Fruit fly (Drosophila melanogaster): ENCODE results near the gene CG32263.

Gene CG32263

dm6 chr3L:3763335-3763734, 47.6 kb downstream of the CG32263 start:
- TF ChIP-seq sr (GFP tag; IDR thresholded peaks at IDR 0.05) (0 out of 3 replicates have a peak, but pooled peaks have one; percentile 2), CG18764 (GFP tag; optimal IDR thresholded peaks at IDR 0.05) (no peak), CG3163 (GFP tag; optimal IDR thresholded peaks at IDR 0.05) (peak; percentile 42), E2f1 (GFP tag; IDR thresholded peaks at IDR 0.05) (0 out of 2 replicates have a peak, but pooled peaks have one; percentile 7), CG17912 (GFP tag; optimal IDR thresholded peaks at IDR 0.05) (no peak), oc (tag; optimal IDR thresholded peaks at IDR 0.05) (no peak), pfk (GFP tag; optimal IDR thresholded peaks at IDR 0.05) (no peak), CG34422 (GFP tag; IDR thresholded peaks at IDR 0.05) (no peak), Vsx1 (GFP tag; optimal IDR thresholded peaks at IDR 0.05) (no peak), CG17361 (GFP tag; IDR thresholded peaks at IDR 0.05) (no peak), ewg (GFP tag; optimal IDR thresholded peaks at IDR 0.05) (peak; percentile 25), lola (GFP tag; optimal IDR thresholded peaks at IDR 0.05) (no peak), wek (GFP tag; optimal IDR thresholded peaks at IDR 0.05) (no peak), gce (GFP tag; IDR thresholded peaks at IDR 0.05) (no peak), CG10366 (GFP tag; IDR thresholded peaks at IDR 0.05) (no peak), CG1024 (GFP tag; IDR thresholded peaks at IDR 0.05) (no peak), CG34224 (GFP tag; IDR thresholded peaks at IDR 0.05; ENCODE audit: partially characterized antibody) (no peak), dimm (GFP tag; IDR thresholded peaks at IDR 0.05) (no peak), ssp (GFP tag; IDR thresholded peaks at IDR 0.05) (no peak), CG7357 (GFP tag; IDR thresholded peaks at IDR 0.05) (no peak), Chrac-16 (GFP tag; optimal IDR thresholded peaks at IDR 0.05) (no peak), Antp (GFP tag; optimal IDR thresholded peaks at IDR 0.05) (no peak), CG12942 (GFP tag; optimal IDR thresholded peaks at IDR 0.05) (no peak), Ada2b (GFP tag; IDR thresholded peaks at IDR 0.05) (no peak), CG10274 (GFP tag; optimal IDR thresholded peaks at IDR 0.05) (no peak), mirr (GFP tag; optimal IDR thresholded peaks at IDR 0.05) (no peak), CG9437 (GFP tag; optimal IDR thresholded peaks at IDR 0.05) (no peak), ato (GFP tag; IDR thresholded peaks at IDR 0.05; ENCODE audit: partially characterized antibody) (no peak), Hr51 (GFP tag; optimal IDR thresholded peaks at IDR 0.05) (no peak), CG7372 (GFP tag; IDR thresholded peaks at IDR 0.05) (peak; percentile 88), CG11696 (GFP tag; IDR thresholded peaks at IDR 0.05) (no peak), zf30C (GFP tag; optimal IDR thresholded peaks at IDR 0.05) (no peak), Trl (optimal IDR thresholded peaks at IDR 0.05) (peak; percentile 41 to 69), Trl (GFP tag; optimal IDR thresholded peaks at IDR 0.05) (no peak), esg (GFP tag; conservative IDR thresholded peaks at IDR 0.05) (no peak), NC2β (GFP tag; optimal IDR thresholded peaks at IDR 0.05) (no peak), CG13624 (GFP tag; optimal IDR thresholded peaks at IDR 0.05) (no peak), abd-A (tag; optimal IDR thresholded peaks at IDR 0.05) (peak; percentile 88), amos (GFP tag; IDR thresholded peaks at IDR 0.05; ENCODE audit: partially characterized antibody) (0 out of 2 replicates have a peak, but pooled peaks have one; percentile 4), lbe (GFP tag; optimal IDR thresholded peaks at IDR 0.05) (no peak), CG5180 (GFP tag; optimal IDR thresholded peaks at IDR 0.05) (no peak), crol (GFP tag; IDR thresholded peaks at IDR 0.05) (peak; percentile 66), Fer3 (tag; optimal IDR thresholded peaks at IDR 0.05) (no peak), CG14014 (GFP tag; IDR thresholded peaks at IDR 0.05) (no peak), NK7.1 (GFP tag; optimal IDR thresholded peaks at IDR 0.05) (no peak), jumu (GFP tag; optimal IDR thresholded peaks at IDR 0.05) (no peak), CG13775 (GFP tag; optimal IDR thresholded peaks at IDR 0.05) (no peak), repo (GFP tag; optimal IDR thresholded peaks at IDR 0.05) (no peak), CG32772 (GFP tag; IDR thresholded peaks at IDR 0.05) (peak; percentile 32; the same call in 1 of the 2 replicates), CG14667 (GFP tag; IDR thresholded peaks at IDR 0.05) (no peak), Hmx (GFP tag; optimal IDR thresholded peaks at IDR 0.05) (no peak), CG18599 (GFP tag; optimal IDR thresholded peaks at IDR 0.05) (no peak)

Measured in whole organism, embryonic.